Fruit fly (Drosophila melanogaster): ENCODE results near the gene stumps.

DNA sequence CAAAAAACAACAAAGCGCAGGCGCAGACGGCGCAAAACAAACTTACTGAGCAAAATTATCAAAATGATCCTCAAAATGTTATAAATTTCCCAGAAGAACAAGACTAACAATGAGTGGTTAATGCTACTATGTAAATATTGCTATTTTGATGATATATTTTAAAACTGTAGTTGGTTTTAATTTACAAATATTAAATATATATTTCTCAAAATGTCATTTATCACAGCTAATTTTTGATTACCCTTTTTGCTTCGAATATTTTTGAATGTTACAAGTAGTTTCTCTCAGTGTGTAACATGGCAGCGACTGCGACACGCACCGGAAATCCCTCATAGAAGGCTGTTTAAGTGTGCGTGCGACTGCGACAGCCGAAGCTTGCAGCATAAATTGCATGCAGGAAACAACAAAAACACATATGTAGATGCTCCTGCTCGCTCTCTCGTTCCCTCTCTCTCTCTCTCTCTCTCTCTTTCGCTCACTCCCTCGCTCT is 21.0 kb downstream of the stumps start:
- no peak for TF ChIP-seq toe (GFP tag; optimal IDR thresholded peaks at IDR 0.05)
- TF ChIP-seq Mnt (GFP tag; optimal IDR thresholded peaks at IDR 0.05): no peak
- TF ChIP-seq CG7045 (GFP tag; optimal IDR thresholded peaks at IDR 0.05): no peak
- TF ChIP-seq cic (GFP tag; optimal IDR thresholded peaks at IDR 0.05): no peak
- TF ChIP-seq pad (GFP tag; optimal IDR thresholded peaks at IDR 0.05): no peak
